Worm (Caenorhabditis elegans) whole organism, mixed stage, embryonic: ENCODE data around the gene M116.5.

Experiments used
- blmp-1 ChIP-seq: fragments of 150-350 bp; optimal IDR thresholded peaks from 2 replicates; lab custom pipeline; 2014; ENCODE audit warnings: missing biosample characterization, missing genetic modification characterization
- ceh-43 ChIP-seq: fragments of 200-800 bp; sonication (Bioruptor generic); optimal IDR thresholded peaks from 2 replicates; lab custom pipeline; 2018; ENCODE audit warnings: mild to moderate bottlenecking, missing genetic modification characterization, moderate library complexity, missing compliant biosample characterization
- ces-1 ChIP-seq: fragments of 150-350 bp; optimal IDR thresholded peaks from 2 replicates; lab custom pipeline; 2014; ENCODE audit warnings: missing biosample characterization, missing genetic modification reagents, missing genetic modification characterization
- flh-1 ChIP-seq: fragments of 200-800 bp; sonication (Bioruptor generic); optimal IDR thresholded peaks from 2 replicates; lab custom pipeline; 2018; ENCODE audit warnings: mild to moderate bottlenecking, missing genetic modification characterization, moderate library complexity, missing compliant biosample characterization
- lin-13 ChIP-seq: fragments of 150-350 bp; optimal IDR thresholded peaks from 2 replicates; lab custom pipeline; 2014; ENCODE audit warnings: missing biosample characterization, missing genetic modification characterization
- nhr-12 ChIP-seq: fragments of 150-350 bp; optimal IDR thresholded peaks from 2 replicates; lab custom pipeline; 2014; ENCODE audit warnings: missing biosample characterization, missing genetic modification characterization
- sem-2 ChIP-seq: fragments of 200-800 bp; sonication (Bioruptor generic); optimal IDR thresholded peaks from 2 replicates; lab custom pipeline; 2018; ENCODE audit warnings: mild to moderate bottlenecking, missing genetic modification characterization, missing compliant biosample characterization
- snpc-4 ChIP-seq: fragments of 150-350 bp; optimal IDR thresholded peaks from 2 replicates; lab custom pipeline; 2014; ENCODE audit warnings: missing biosample characterization, missing genetic modification characterization
- sptf-1 ChIP-seq: sonication (generic microtip); optimal IDR thresholded peaks from 2 replicates; lab custom pipeline; 2017; ENCODE audit warnings: mild to moderate bottlenecking, missing genetic modification characterization, moderate library complexity, missing compliant biosample characterization
- unc-39 ChIP-seq: fragments of 150-350 bp; optimal IDR thresholded peaks from 2 replicates; lab custom pipeline; 2014; ENCODE audit warnings: missing biosample characterization, missing genetic modification characterization
- unc-62 ChIP-seq: fragments of 150-350 bp; optimal IDR thresholded peaks from 2 replicates; lab custom pipeline; 2014; ENCODE audit warnings: missing biosample characterization, missing genetic modification reagents, missing genetic modification characterization

DNA sequence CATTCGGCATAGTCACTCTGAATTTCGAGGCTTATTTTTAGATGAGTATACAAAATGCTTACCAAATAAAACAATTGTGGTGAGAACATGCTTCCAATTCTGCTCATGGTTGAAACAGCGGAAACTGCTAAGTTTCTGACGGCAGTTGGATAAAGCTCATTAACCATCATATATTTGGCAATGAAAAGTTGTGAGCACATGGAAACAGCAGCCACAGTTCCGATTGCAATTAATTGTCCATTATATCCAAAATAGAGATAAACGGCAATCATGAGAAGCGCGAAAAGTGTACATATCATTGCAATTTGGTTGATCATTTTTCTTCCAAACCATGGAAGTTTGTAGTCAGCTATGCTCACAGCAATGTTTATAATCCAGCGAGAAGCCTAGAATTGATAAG, 40.3 kb upstream of the M116.5 start:
- TF ChIP-seq unc-62 (GFP tag; lab: Kevin White, UChicago): no peak
- TF ChIP-seq blmp-1 (tag; lab: Kevin White, UChicago): no peak
- TF ChIP-seq ces-1 (GFP tag; lab: Kevin White, UChicago): no peak
- no peak for TF ChIP-seq snpc-4 (tag; lab: Kevin White, UChicago)
- no peak for TF ChIP-seq sptf-1 (tag; lab: Kevin White, UChicago)
- TF ChIP-seq lin-13: no peak
- TF ChIP-seq flh-1 (GFP tag; lab: Kevin White, UChicago): no peak
- TF ChIP-seq unc-39 (tag; lab: Kevin White, UChicago): no peak
- TF ChIP-seq nhr-12: no peak
- TF ChIP-seq sem-2 (GFP tag; lab: Kevin White, UChicago): no peak
- TF ChIP-seq ceh-43 (GFP tag; lab: Kevin White, UChicago): no peak
